Fruit fly (Drosophila melanogaster) whole organism, wandering third instar larva: Measurements from ENCODE around the gene CG9628.
A peak's percentile ranks its signal among the peaks of the same experiment; 100 is the strongest.

Experiments
- Abd-B ChIP-seq: fragments of >200 bp; optimal IDR thresholded peaks from 2 replicates; lab custom pipeline; 2017; ENCODE audit warnings: missing biosample characterization, missing genetic modification characterization
- CG9705 ChIP-seq: fragments of 200-800 bp; sonication (Bioruptor generic); optimal IDR thresholded peaks from 2 replicates; lab custom pipeline; 2018; ENCODE audit warnings: missing biosample characterization, mild to moderate bottlenecking, missing genetic modification characterization
- CrebA ChIP-seq: fragments of 200-800 bp; sonication (Bioruptor generic); optimal IDR thresholded peaks from 2 replicates; lab custom pipeline; 2016; ENCODE audit warnings: missing biosample characterization, mild to moderate bottlenecking, missing genetic modification characterization, borderline replicate concordance
- Dfd ChIP-seq: fragments of >200 bp; optimal IDR thresholded peaks from 2 replicates; lab custom pipeline; 2017; ENCODE audit warnings: missing biosample characterization, missing genetic modification characterization
- Dif ChIP-seq: fragments of 200-275, 200-300 bp; sonication (Bioruptor generic); optimal IDR thresholded peaks from 2 replicates; lab custom pipeline; 2018; ENCODE audit warnings: missing biosample characterization, missing genetic modification characterization; ENCODE audit not compliant: partially characterized antibody
- GATAd ChIP-seq: sonication (Bioruptor generic); optimal IDR thresholded peaks from 2 replicates; lab custom pipeline; 2016; ENCODE audit warnings: missing biosample characterization, missing genetic modification characterization
- HLH106 ChIP-seq: fragments of 200-800 bp; optimal IDR thresholded peaks from 3 replicates; lab custom pipeline; 2019; ENCODE audit warnings: missing biosample characterization, mild to moderate bottlenecking, missing genetic modification characterization, moderate library complexity
- Hnf4 ChIP-seq: fragments of 200-800 bp; sonication (Bioruptor generic); optimal IDR thresholded peaks from 2 replicates; lab custom pipeline; 2016; ENCODE audit warnings: missing biosample characterization, mild to moderate bottlenecking, missing genetic modification characterization
- Hr78 ChIP-seq: fragments of >200 bp; optimal IDR thresholded peaks from 2 replicates; lab custom pipeline; 2017; ENCODE audit warnings: missing biosample characterization, missing genetic modification characterization
- Hr83 ChIP-seq: fragments of 200-300 bp; sonication (Bioruptor generic); optimal IDR thresholded peaks from 2 replicates; lab custom pipeline; 2016; ENCODE audit warnings: missing biosample characterization, mild to moderate bottlenecking, missing genetic modification characterization, moderate library complexity; ENCODE audit not compliant: poor library complexity, severe bottlenecking
- Jra ChIP-seq: sonication (Bioruptor generic); optimal IDR thresholded peaks from 2 replicates; lab custom pipeline; 2016; ENCODE audit warnings: missing biosample characterization, missing genetic modification characterization
- Mio ChIP-seq: sonication (Bioruptor generic); optimal IDR thresholded peaks from 2 replicates; lab custom pipeline; 2016; ENCODE audit warnings: missing biosample characterization, missing genetic modification characterization
- Myc ChIP-seq: fragments of >200 bp; optimal IDR thresholded peaks from 2 replicates; lab custom pipeline; 2017
- N ChIP-seq: fragments of >200 bp; optimal IDR thresholded peaks from 2 replicates; lab custom pipeline; 2018; ENCODE audit warnings: missing biosample characterization, missing external identifiers, missing genetic modification characterization
- OdsH ChIP-seq: fragments of 200-800 bp; sonication (Bioruptor generic); optimal IDR thresholded peaks from 2 replicates; lab custom pipeline; 2016; ENCODE audit warnings: missing biosample characterization, mild to moderate bottlenecking, missing genetic modification characterization
- Rel ChIP-seq, 2 experiments: fragments of 200-800 bp; sonication (Bioruptor generic) in 1 of 2; optimal IDR thresholded peaks; 2 replicates in 1 of 2; 3 replicates in 1 of 2; lab custom pipeline; 2016 to 2019; ENCODE audit warnings: mild to moderate bottlenecking in 2 of 2, missing biosample characterization in 2 of 2, missing genetic modification characterization in 2 of 2, moderate library complexity in 1 of 2
- Sp1 ChIP-seq: fragments of 200-800 bp; sonication (Bioruptor generic); optimal IDR thresholded peaks from 3 replicates; lab custom pipeline; 2019; ENCODE audit warnings: missing biosample characterization, mild to moderate bottlenecking, missing genetic modification characterization, moderate library complexity
- Vsx2 ChIP-seq: fragments of 200-300, 225-300 bp; sonication (Bioruptor generic); optimal IDR thresholded peaks from 2 replicates; lab custom pipeline; 2018; ENCODE audit warnings: missing biosample characterization, missing genetic modification characterization; ENCODE audit not compliant: partially characterized antibody
- br ChIP-seq: fragments of 200-800 bp; sonication (Bioruptor generic); optimal IDR thresholded peaks from 2 replicates; lab custom pipeline; 2016; ENCODE audit warnings: missing biosample characterization, missing genetic modification characterization
- brk ChIP-seq: fragments of 200-800 bp; sonication (Bioruptor generic); optimal IDR thresholded peaks from 2 replicates; lab custom pipeline; 2016; ENCODE audit warnings: missing biosample characterization, mild to moderate bottlenecking, missing genetic modification characterization
- dmrt93B ChIP-seq: fragments of 200-800 bp; sonication (Bioruptor generic); optimal IDR thresholded peaks from 2 replicates; lab custom pipeline; 2018; ENCODE audit warnings: missing biosample characterization, mild to moderate bottlenecking, missing genetic modification characterization
- dsf ChIP-seq: sonication (Bioruptor generic); optimal IDR thresholded peaks from 2 replicates; lab custom pipeline; 2016; ENCODE audit warnings: missing biosample characterization, missing genetic modification characterization, borderline replicate concordance
- ey ChIP-seq: fragments of 200-800 bp; sonication (Bioruptor generic); optimal IDR thresholded peaks from 2 replicates; lab custom pipeline; 2016; ENCODE audit warnings: missing biosample characterization, missing genetic modification characterization
- foxo ChIP-seq, 2 experiments: fragments of 200-800 bp; sonication (Bioruptor generic); optimal IDR thresholded peaks; 2 replicates in 1 of 2; 3 replicates in 1 of 2; lab custom pipeline; 2016 to 2017; ENCODE audit warnings: missing biosample characterization in 2 of 2, missing genetic modification characterization in 2 of 2
- fru ChIP-seq: fragments of 200-800 bp; sonication (Bioruptor generic); optimal IDR thresholded peaks from 3 replicates; lab custom pipeline; 2016; ENCODE audit warnings: missing biosample characterization, mild to moderate bottlenecking, missing genetic modification characterization
- h ChIP-seq: fragments of 200-800 bp; sonication (Bioruptor generic); optimal IDR thresholded peaks from 3 replicates; lab custom pipeline; 2016; ENCODE audit warnings: missing biosample characterization, mild to moderate bottlenecking, missing genetic modification characterization
- jim ChIP-seq: fragments of 175-275, 200-325 bp; sonication (Bioruptor generic); optimal IDR thresholded peaks from 2 replicates; lab custom pipeline; 2016; ENCODE audit warnings: missing biosample characterization, mild to moderate bottlenecking, missing genetic modification characterization
- lola ChIP-seq: fragments of >200 bp; optimal IDR thresholded peaks from 2 replicates; lab custom pipeline; 2017; ENCODE audit warnings: missing biosample characterization, missing genetic modification characterization
- pan ChIP-seq: fragments of >200 bp; optimal IDR thresholded peaks from 2 replicates; lab custom pipeline; 2017
- psq ChIP-seq: fragments of 200-800 bp; sonication (Bioruptor generic); optimal IDR thresholded peaks from 3 replicates; lab custom pipeline; 2017; ENCODE audit warnings: missing biosample characterization, mild to moderate bottlenecking, missing genetic modification characterization, moderate library complexity
- rgr ChIP-seq: fragments of 200-800 bp; sonication (Bioruptor generic); optimal IDR thresholded peaks from 3 replicates; lab custom pipeline; 2016; ENCODE audit warnings: missing biosample characterization, mild to moderate bottlenecking, missing genetic modification characterization
- sage ChIP-seq: fragments of 200-800 bp; sonication (Bioruptor generic); optimal IDR thresholded peaks from 2 replicates; lab custom pipeline; 2016; ENCODE audit warnings: missing biosample characterization, mild to moderate bottlenecking, missing genetic modification characterization
- sv ChIP-seq: fragments of 200-800 bp; sonication (Bioruptor generic); optimal IDR thresholded peaks from 3 replicates; lab custom pipeline; 2016; ENCODE audit warnings: missing biosample characterization, missing genetic modification characterization
- tai ChIP-seq: sonication (Bioruptor generic); optimal IDR thresholded peaks from 2 replicates; lab custom pipeline; 2016; ENCODE audit warnings: missing biosample characterization, missing genetic modification characterization
- usp ChIP-seq: fragments of >200 bp; optimal IDR thresholded peaks from 2 replicates; lab custom pipeline; 2017; ENCODE audit warnings: missing biosample characterization, missing genetic modification characterization
- woc ChIP-seq: sonication (Bioruptor generic); optimal IDR thresholded peaks from 2 replicates; lab custom pipeline; 2016; ENCODE audit warnings: missing biosample characterization, mild to moderate bottlenecking, missing genetic modification characterization

Gene CG9628

dm6 chr3L:14645120-14645519, 22.5 kb downstream of the CG9628 start:
- TF ChIP-seq Mio (GFP tag; lab: Kevin White, UChicago) (no peak), psq (GFP tag; lab: Kevin White, UChicago) (no peak), Hr83 (no peak), Abd-B (no peak), fru (no peak), Vsx2 (GFP tag; lab: Kevin White, UChicago) (no peak), CG9705 (GFP tag; lab: Kevin White, UChicago) (no peak), tai (GFP tag; lab: Kevin White, UChicago) (no peak), pan (lab: Kevin White, UChicago) (no peak), Hr78 (no peak), OdsH (no peak), dmrt93B (GFP tag; lab: Kevin White, UChicago) (no peak), Jra (no peak), lola (GFP tag; lab: Kevin White, UChicago) (no peak), sv (GFP tag; lab: Kevin White, UChicago) (no peak)

- TF ChIP-seq Jra, result no peak
- TF ChIP-seq Myc (lab: Kevin White, UChicago), result no peak
- no peak for TF ChIP-seq dmrt93B (GFP tag; lab: Kevin White, UChicago)
- no peak for TF ChIP-seq rgr (GFP tag; lab: Kevin White, UChicago)
- TF ChIP-seq HLH106, result no peak
- no peak for TF ChIP-seq CrebA (GFP tag; lab: Kevin White, UChicago)
- TF ChIP-seq ey (GFP tag; lab: Kevin White, UChicago), result no peak
- TF ChIP-seq Mio (GFP tag; lab: Kevin White, UChicago), result no peak
- TF ChIP-seq jim (GFP tag; lab: Kevin White, UChicago), result no peak
- TF ChIP-seq dsf (GFP tag; lab: Kevin White, UChicago), result no peak
- no peak for TF ChIP-seq Hr78
- no peak for TF ChIP-seq Dfd
- TF ChIP-seq Vsx2 (GFP tag; lab: Kevin White, UChicago), result no peak
- no peak for TF ChIP-seq N
Observed at dm6 chr3L:14645934-14646333, 23.3 kb downstream of the CG9628 start.

- TF ChIP-seq Jra (no peak), foxo (GFP tag; optimal IDR thresholded peaks at IDR 0.05; lab: Kevin White, UChicago) (peak in 1 of 2 experiments; percentile 81), pan (lab: Kevin White, UChicago) (no peak), sage (peak; percentile 17), Hr83 (no peak), OdsH (peak; percentile 75), Vsx2 (GFP tag; lab: Kevin White, UChicago) (no peak), dmrt93B (GFP tag; lab: Kevin White, UChicago) (peak; percentile 43), h (GFP tag; lab: Kevin White, UChicago) (peak; percentile 88), woc (GFP tag; lab: Kevin White, UChicago) (peak; percentile 28), Myc (lab: Kevin White, UChicago) (no peak), rgr (GFP tag; lab: Kevin White, UChicago) (peak; percentile 76), Dfd (no peak), Mio (GFP tag; lab: Kevin White, UChicago) (no peak), tai (GFP tag; lab: Kevin White, UChicago) (no peak), fru (peak; percentile 70), N (no peak), HLH106 (peak; percentile 89), Sp1 (peak; percentile 82), Rel (GFP tag; optimal IDR thresholded peaks at IDR 0.05; lab: Kevin White, UChicago) (peak; percentile 61), Rel (tag; optimal IDR thresholded peaks at IDR 0.05; lab: Kevin White, UChicago) (peak; percentile 20), Abd-B (no peak), psq (GFP tag; lab: Kevin White, UChicago) (peak; percentile 72), Dif (GFP tag; lab: Kevin White, UChicago) (no peak), usp (GFP tag; lab: Kevin White, UChicago) (no peak), Hr78 (no peak), GATAd (GFP tag; lab: Kevin White, UChicago) (no peak), ey (GFP tag; lab: Kevin White, UChicago) (peak; percentile 60), sv (GFP tag; lab: Kevin White, UChicago) (no peak), brk (GFP tag; lab: Kevin White, UChicago) (peak; percentile 72), CG9705 (GFP tag; lab: Kevin White, UChicago) (peak; percentile 11), br (GFP tag; lab: Kevin White, UChicago) (peak; percentile 63), dsf (GFP tag; lab: Kevin White, UChicago) (no peak), Hnf4 (GFP tag; lab: Kevin White, UChicago) (peak; percentile 64)
Observed at dm6 chr3L:14647210-14647869, 24.7 kb downstream of the CG9628 start.
